Worm (Caenorhabditis elegans): Measurements from ENCODE around the gene dcap-1.

Gene dcap-1

ce11 chrIV:1093870-1094564, 39.4 kb upstream of the dcap-1 start, which contains the start of the genes cct-8 and Y55F3AR.2 (continued):
- TF ChIP-seq nhr-76 (tag; optimal IDR thresholded peaks at IDR 0.05), result no peak
- peak; percentile 97 for TF ChIP-seq irx-1 (tag; optimal IDR thresholded peaks at IDR 0.05)
- peak; percentile 75 for TF ChIP-seq nhr-12 (tag; optimal IDR thresholded peaks at IDR 0.05)
- TF ChIP-seq swsn-7 (tag; optimal IDR thresholded peaks at IDR 0.05), result peak; percentile 99
- peak; percentile 97 for TF ChIP-seq zip-4 (GFP tag; optimal IDR thresholded peaks at IDR 0.05)
- TF ChIP-seq dsc-1 (tag; optimal IDR thresholded peaks at IDR 0.05), result peak; percentile 99
- TF ChIP-seq fkh-10 (GFP tag; optimal IDR thresholded peaks at IDR 0.05), result peak; percentile 93
- TF ChIP-seq nhr-77 (tag; optimal IDR thresholded peaks at IDR 0.05), result peak; percentile 91
- peak; percentile 89 for TF ChIP-seq efl-3 (GFP tag; optimal IDR thresholded peaks at IDR 0.05)
- TF ChIP-seq fkh-4 (tag; optimal IDR thresholded peaks at IDR 0.05; ENCODE audit: borderline replicate concordance), result peak; percentile 89
- TF ChIP-seq mef-2 (tag; optimal IDR thresholded peaks at IDR 0.05), result peak; percentile 91
- TF ChIP-seq C34B4.2 (tag; optimal IDR thresholded peaks at IDR 0.05), result peak; percentile 97
- TF ChIP-seq nhr-19 (GFP tag; conservative IDR thresholded peaks at IDR 0.05), result peak; percentile 99
- TF ChIP-seq nhr-47 (tag; optimal IDR thresholded peaks at IDR 0.05), result peak; percentile 99
- peak; percentile 98 for TF ChIP-seq lin-39 (tag; optimal IDR thresholded peaks at IDR 0.05)
- peak; percentile 97 for TF ChIP-seq xbp-1 (tag; optimal IDR thresholded peaks at IDR 0.05)
- TF ChIP-seq efl-1 (optimal IDR thresholded peaks at IDR 0.05), result peak; percentile 96 to 97
- TF ChIP-seq efl-1 (GFP tag; optimal IDR thresholded peaks at IDR 0.05 in 1 of 2), result peak; percentile 88 to 99
- peak; percentile 93 for TF ChIP-seq skn-1 (tag; optimal IDR thresholded peaks at IDR 0.05)
- peak; percentile 98 for TF ChIP-seq tbx-2 (tag; optimal IDR thresholded peaks at IDR 0.05)
- TF ChIP-seq ceh-8 (GFP tag; optimal IDR thresholded peaks at IDR 0.05), result peak; percentile 98
- TF ChIP-seq lsy-2 (tag; optimal IDR thresholded peaks at IDR 0.05), result peak; percentile 100
- TF ChIP-seq sox-4 (tag; optimal IDR thresholded peaks at IDR 0.05), result peak; percentile 92
- TF ChIP-seq mab-9 (GFP tag; IDR thresholded peaks at IDR 0.05), result peak; percentile 98
- TF ChIP-seq lin-15B (tag; optimal IDR thresholded peaks at IDR 0.05), result peak; percentile 92
- TF ChIP-seq snu-23 (GFP tag; optimal IDR thresholded peaks at IDR 0.05), result peak; percentile 99
- TF ChIP-seq pax-3 (tag; optimal IDR thresholded peaks at IDR 0.05), result peak; percentile 98
- peak; percentile 20 for TF ChIP-seq unc-62 (GFP tag; optimal IDR thresholded peaks at IDR 0.05)
- peak; percentile 90 to 92 (median 90) for TF ChIP-seq dpl-1 (GFP tag; optimal IDR thresholded peaks at IDR 0.05)
- TF ChIP-seq egl-27 (tag; optimal IDR thresholded peaks at IDR 0.05), result peak in 1 of 2 experiments; percentile 22
- TF ChIP-seq hlh-4 (tag; optimal IDR thresholded peaks at IDR 0.05), result no peak
- peak; percentile 99 for TF ChIP-seq fkh-8 (tag; optimal IDR thresholded peaks at IDR 0.05)
- TF ChIP-seq elt-2 (tag; optimal IDR thresholded peaks at IDR 0.05), result peak; percentile 93
- TF ChIP-seq ceh-63 (GFP tag; optimal IDR thresholded peaks at IDR 0.05), result peak; percentile 78
- TF ChIP-seq hpl-2 (GFP tag; optimal IDR thresholded peaks at IDR 0.05), result peak; percentile 92
- TF ChIP-seq jun-1 (tag; optimal IDR thresholded peaks at IDR 0.05), result peak; percentile 98
- no peak for TF ChIP-seq alr-1 (tag; optimal IDR thresholded peaks at IDR 0.05; ENCODE audit: borderline replicate concordance)
- TF ChIP-seq ztf-4 (tag; optimal IDR thresholded peaks at IDR 0.05), result peak; percentile 94
- TF ChIP-seq ama-1 (optimal IDR thresholded peaks at IDR 0.05), result peak; percentile 81
- TF ChIP-seq aha-1 (tag; optimal IDR thresholded peaks at IDR 0.05), result peak; percentile 60
- peak; percentile 90 for TF ChIP-seq snpc-4 (tag; optimal IDR thresholded peaks at IDR 0.05)
- TF ChIP-seq egl-13 (tag; optimal IDR thresholded peaks at IDR 0.05), result peak; percentile 96
- TF ChIP-seq nhr-85 (tag), result peak; percentile 98
- TF ChIP-seq elt-3 (tag; optimal IDR thresholded peaks at IDR 0.05), result peak in 3 of 6 experiments; percentile 36 to 95 (median 91)
- no peak for TF ChIP-seq lir-3 (tag; optimal IDR thresholded peaks at IDR 0.05; ENCODE audit: poor library complexity)
- TF ChIP-seq vab-15 (tag; optimal IDR thresholded peaks at IDR 0.05), result peak; percentile 95
- no peak for TF ChIP-seq tlp-1 (tag; optimal IDR thresholded peaks at IDR 0.05)
- peak; percentile 97 for TF ChIP-seq aly-2 (tag; optimal IDR thresholded peaks at IDR 0.05)
- TF ChIP-seq nhr-90 (tag; optimal IDR thresholded peaks at IDR 0.05; ENCODE audit: poor library complexity), result peak; percentile 97
- TF ChIP-seq C04F5.9 (tag; optimal IDR thresholded peaks at IDR 0.05), result peak; percentile 100
- TF ChIP-seq nhr-71 (tag; optimal IDR thresholded peaks at IDR 0.05), result peak; percentile 98
- TF ChIP-seq nhr-28 (tag; optimal IDR thresholded peaks at IDR 0.05), result peak; percentile 23

All from whole organism, L1 larva.